Worm (Caenorhabditis elegans): ENCODE measurements around the gene F21A3.4.

F21A3.4 gene

ce11 chrV:15569702-15570430 lies 33.4 kb downstream of the F21A3.4 start, which contains the start of gene lsm-5 (continued):
- no peak for TF ChIP-seq ceh-44 (GFP tag; IDR thresholded peaks at IDR 0.05)
- TF ChIP-seq dpl-1 (GFP tag; optimal IDR thresholded peaks at IDR 0.05) = peak; percentile 93
- TF ChIP-seq aha-1 (tag) = no peak
- TF ChIP-seq mes-2 (tag; optimal IDR thresholded peaks at IDR 0.05; ENCODE audit: poor library complexity, severe bottlenecking) = peak; percentile 75
- TF ChIP-seq zip-11 (GFP tag; IDR thresholded peaks at IDR 0.05) = no peak
- no peak for TF ChIP-seq nhr-237 (tag; optimal IDR thresholded peaks at IDR 0.05)
- TF ChIP-seq skn-1 (tag; optimal IDR thresholded peaks at IDR 0.05) = no peak
- no peak for TF ChIP-seq nhr-42 (GFP tag; IDR thresholded peaks at IDR 0.05)
- TF ChIP-seq R02D3.7 (tag; optimal IDR thresholded peaks at IDR 0.05) = peak; percentile 80
- no peak for TF ChIP-seq zag-1 (tag; optimal IDR thresholded peaks at IDR 0.05)
- no peak for TF ChIP-seq D1046.2 (GFP tag; IDR thresholded peaks at IDR 0.05)
- TF ChIP-seq attf-4 (tag; optimal IDR thresholded peaks at IDR 0.05) = no peak
- peak; percentile 11 for TF ChIP-seq dve-1 (tag; optimal IDR thresholded peaks at IDR 0.05; ENCODE audit: insufficient read depth)
- no peak for TF ChIP-seq cey-2 (tag; optimal IDR thresholded peaks at IDR 0.05; ENCODE audit: borderline replicate concordance, insufficient read depth)
- TF ChIP-seq daf-8 (GFP tag; IDR thresholded peaks at IDR 0.05) = no peak
- TF ChIP-seq mep-1 (tag; optimal IDR thresholded peaks at IDR 0.05) = peak; percentile 70
- peak; percentile 94 for TF ChIP-seq ama-1 (optimal IDR thresholded peaks at IDR 0.05)
- no peak for TF ChIP-seq egl-27 (tag; optimal IDR thresholded peaks at IDR 0.05)
- TF ChIP-seq php-3 (GFP tag; IDR thresholded peaks at IDR 0.05) = no peak
- TF ChIP-seq nhr-28 (tag; optimal IDR thresholded peaks at IDR 0.05) = peak; percentile 33
- TF ChIP-seq Y48G9A.11 (GFP tag; IDR thresholded peaks at IDR 0.05) = peak; percentile 93
- TF ChIP-seq lin-29 (GFP tag; IDR thresholded peaks at IDR 0.05) = no peak
- TF ChIP-seq saeg-2 (GFP tag; IDR thresholded peaks at IDR 0.05) = no peak
- peak; percentile 37 to 73 for TF ChIP-seq lsy-2 (tag; optimal IDR thresholded peaks at IDR 0.05)
- no peak for TF ChIP-seq ceh-62 (tag; optimal IDR thresholded peaks at IDR 0.05)
- no peak for TF ChIP-seq daf-16 (GFP tag; optimal IDR thresholded peaks at IDR 0.05)
- TF ChIP-seq daf-16 (tag; optimal IDR thresholded peaks at IDR 0.05) = peak; percentile 50
- no peak for TF ChIP-seq madf-5 (GFP tag; IDR thresholded peaks at IDR 0.05)
- no peak for TF ChIP-seq lin-15B (tag; optimal IDR thresholded peaks at IDR 0.05)
- TF ChIP-seq tag-97 (GFP tag; IDR thresholded peaks at IDR 0.05) = no peak
- TF ChIP-seq ceh-20 (GFP tag; IDR thresholded peaks at IDR 0.05) = no peak
- TF ChIP-seq nhr-111 (GFP tag; optimal IDR thresholded peaks at IDR 0.05) = no peak
- TF ChIP-seq fos-1 (tag; optimal IDR thresholded peaks at IDR 0.05) = no peak
- TF ChIP-seq madf-9 (GFP tag; conservative IDR thresholded peaks at IDR 0.05) = no peak
- no peak for TF ChIP-seq gei-8 (GFP tag; optimal IDR thresholded peaks at IDR 0.05)
- no peak for TF ChIP-seq lin-1 (GFP tag; IDR thresholded peaks at IDR 0.05)
- no peak for TF ChIP-seq zfp-3 (GFP tag; conservative IDR thresholded peaks at IDR 0.05)
- peak; percentile 40 for TF ChIP-seq nhr-6 (tag; optimal IDR thresholded peaks at IDR 0.05)
- TF ChIP-seq spr-1 (tag; optimal IDR thresholded peaks at IDR 0.05) = no peak
- TF ChIP-seq unc-130 (GFP tag; optimal IDR thresholded peaks at IDR 0.05) = no peak
- peak; percentile 96 for TF ChIP-seq T20F7.1 (GFP tag; optimal IDR thresholded peaks at IDR 0.05)
- TF ChIP-seq hlh-30 (tag; optimal IDR thresholded peaks at IDR 0.05; ENCODE audit: insufficient read depth) = peak; percentile 46
- no peak for TF ChIP-seq nhr-76 (tag; optimal IDR thresholded peaks at IDR 0.05)
- no peak for TF ChIP-seq duxl-1 (tag; optimal IDR thresholded peaks at IDR 0.05; ENCODE audit: poor library complexity)
- no peak for TF ChIP-seq tra-1 (GFP tag; IDR thresholded peaks at IDR 0.05)
- TF ChIP-seq dmd-6 (GFP tag; IDR thresholded peaks at IDR 0.05) = no peak
- no peak; the same call in 1 of the 2 replicates for TF ChIP-seq lin-38 (GFP tag; IDR thresholded peaks at IDR 0.05)
- TF ChIP-seq lir-3 (tag; optimal IDR thresholded peaks at IDR 0.05) = no peak
- TF ChIP-seq unc-62 (GFP tag; optimal IDR thresholded peaks at IDR 0.05 in 1 of 2) = peak in 1 of 2 experiments; percentile 81
- no peak for TF ChIP-seq unc-62 (tag; optimal IDR thresholded peaks at IDR 0.05)
- TF ChIP-seq ztf-7 (tag; optimal IDR thresholded peaks at IDR 0.05) = no peak
- no peak for TF ChIP-seq nhr-102 (tag; optimal IDR thresholded peaks at IDR 0.05)
